Fruit fly (Drosophila melanogaster) whole organism, adult: ENCODE data around the gene CG13901.
A peak's percentile ranks its signal among the peaks of the same experiment; 100 is the strongest.
"Not testable (repeated sequence)": the region's sequence is repeated elsewhere in the genome, so short reads cannot be mapped to it uniquely, and the experiment has no call there.

Experiments used
- CG11617 ChIP-seq: fragments of 200-800 bp; sonication (Bioruptor generic); optimal IDR thresholded peaks from 2 replicates; lab custom pipeline; 2017; ENCODE audit warnings: mild to moderate bottlenecking, missing biosample characterization, missing genetic modification reagents, missing genetic modification characterization
- CG12768 ChIP-seq: fragments of 200-800 bp; sonication (Bioruptor generic); optimal IDR thresholded peaks from 2 replicates; lab custom pipeline; 2017; ENCODE audit warnings: missing biosample characterization, missing genetic modification characterization, mild to moderate bottlenecking, moderate library complexity, missing genetic modification reagents
- CG14711 ChIP-seq: fragments of 200-800 bp; sonication (Bioruptor generic); optimal IDR thresholded peaks from 2 replicates; lab custom pipeline; 2018; ENCODE audit warnings: missing biosample characterization, mild to moderate bottlenecking, missing genetic modification characterization, moderate library complexity
- CG1620 ChIP-seq: fragments of 200-800 bp; sonication (Bioruptor generic); optimal IDR thresholded peaks from 2 replicates; lab custom pipeline; 2016; ENCODE audit warnings: missing biosample characterization, missing genetic modification characterization
- CG33017 ChIP-seq: fragments of 200-800 bp; sonication (Bioruptor generic); optimal IDR thresholded peaks from 2 replicates; lab custom pipeline; 2018; ENCODE audit warnings: missing biosample characterization, mild to moderate bottlenecking, missing genetic modification characterization, moderate library complexity
- CG5204 ChIP-seq: fragments of 200-800 bp; sonication (Bioruptor generic); optimal IDR thresholded peaks from 2 replicates; lab custom pipeline; 2016; ENCODE audit warnings: missing biosample characterization, missing genetic modification characterization
- CG7045 ChIP-seq: fragments of 200-800 bp; sonication (Bioruptor generic); optimal IDR thresholded peaks from 2 replicates; lab custom pipeline; 2017; ENCODE audit warnings: missing biosample characterization, mild to moderate bottlenecking, missing genetic modification characterization
- CG7101 ChIP-seq: fragments of 200-800 bp; sonication (Bioruptor generic); optimal IDR thresholded peaks from 2 replicates; lab custom pipeline; 2018; ENCODE audit warnings: missing biosample characterization, mild to moderate bottlenecking, missing genetic modification characterization, moderate library complexity
- Clk ChIP-seq: fragments of 200-800 bp; sonication (Bioruptor generic); optimal IDR thresholded peaks from 2 replicates; lab custom pipeline; 2017; ENCODE audit warnings: missing biosample characterization, missing genetic modification characterization
- Crg-1 ChIP-seq: fragments of 200-800 bp; sonication (Bioruptor generic); optimal IDR thresholded peaks from 2 replicates; lab custom pipeline; 2016; ENCODE audit warnings: missing biosample characterization, missing genetic modification characterization
- Hr96 ChIP-seq: fragments of 200-800 bp; sonication (Bioruptor generic); optimal IDR thresholded peaks from 2 replicates; lab custom pipeline; 2016; ENCODE audit warnings: missing biosample characterization, missing genetic modification characterization
- Mnt ChIP-seq: fragments of 200-800 bp; sonication (Bioruptor generic); optimal IDR thresholded peaks from 2 replicates; lab custom pipeline; 2016; ENCODE audit warnings: missing biosample characterization, mild to moderate bottlenecking, missing genetic modification characterization
- bab1 ChIP-seq: fragments of 200-800 bp; sonication (Bioruptor generic); optimal IDR thresholded peaks from 3 replicates; lab custom pipeline; 2019; ENCODE audit warnings: missing biosample characterization, mild to moderate bottlenecking, missing genetic modification characterization, moderate library complexity
- cic ChIP-seq: fragments of 200-800 bp; sonication (Bioruptor generic); optimal IDR thresholded peaks from 2 replicates; lab custom pipeline; 2017; ENCODE audit warnings: missing biosample characterization, mild to moderate bottlenecking, missing genetic modification characterization, moderate library complexity
- cnc ChIP-seq, 2 experiments: fragments of >200 bp; optimal IDR thresholded peaks; 2 replicates each; lab custom pipeline; 2017
- kay ChIP-seq: fragments of 200-800 bp; sonication (Bioruptor generic); peaks from one replicate; lab custom pipeline; 2016; ENCODE audit warnings: missing biosample characterization, missing genetic modification characterization, borderline replicate concordance
- ovo ChIP-seq: fragments of 200-800 bp; sonication (Bioruptor generic); optimal IDR thresholded peaks from 2 replicates; lab custom pipeline; 2016; ENCODE audit warnings: missing biosample characterization, missing genetic modification characterization
- pad ChIP-seq: fragments of 200-800 bp; sonication (Bioruptor generic); optimal IDR thresholded peaks from 3 replicates; lab custom pipeline; 2017; ENCODE audit warnings: missing biosample characterization, missing genetic modification characterization, mild to moderate bottlenecking, moderate library complexity, missing genetic modification reagents
- tj ChIP-seq: fragments of 200-800 bp; sonication (Bioruptor generic); optimal IDR thresholded peaks from 3 replicates; lab custom pipeline; 2017; ENCODE audit warnings: missing biosample characterization, mild to moderate bottlenecking, missing genetic modification characterization, moderate library complexity
- toe ChIP-seq: fragments of 200-800 bp; sonication (Bioruptor generic); optimal IDR thresholded peaks from 2 replicates; lab custom pipeline; 2016; ENCODE audit warnings: missing biosample characterization, missing genetic modification characterization

CG13901 gene

dm6 chr3L:871713-872112, 34.1 kb upstream of the CG13901 start, which contains the start of gene Usp10:
Gene Usp10, plus strand, starts transcription at chr3L:871899.
- TF ChIP-seq toe (GFP tag; lab: Kevin White, UChicago) (no peak), CG7045 (GFP tag; lab: Kevin White, UChicago) (no peak), CG14711 (tag; lab: Kevin White, UChicago) (peak; percentile 99), bab1 (GFP tag; lab: Kevin White, UChicago) (peak; percentile 19), CG1620 (GFP tag; lab: Kevin White, UChicago) (no peak), cic (GFP tag; lab: Kevin White, UChicago) (peak; percentile 43), CG12768 (GFP tag; lab: Kevin White, UChicago) (no peak), Mnt (GFP tag; lab: Kevin White, UChicago) (peak; percentile 48), Clk (no peak), kay (GFP tag; lab: Kevin White, UChicago) (no peak), cnc (optimal IDR thresholded peaks at IDR 0.05; lab: Kevin White, UChicago) (peak; percentile 60 to 92), CG11617 (GFP tag; lab: Kevin White, UChicago) (no peak), tj (GFP tag; lab: Kevin White, UChicago) (peak; percentile 53), Hr96 (no peak), CG33017 (tag; lab: Kevin White, UChicago) (no peak), CG7101 (tag; lab: Kevin White, UChicago) (no peak), Crg-1 (GFP tag; lab: Kevin White, UChicago) (no peak), pad (GFP tag; lab: Kevin White, UChicago) (no peak), ovo (GFP tag; lab: Kevin White, UChicago) (no peak), CG5204 (GFP tag; lab: Kevin White, UChicago) (no peak)

dm6 chr3L:868800-869199, 31.2 kb upstream of the CG13901 start:
- TF ChIP-seq cnc (optimal IDR thresholded peaks at IDR 0.05; lab: Kevin White, UChicago) (no peak), CG7101 (tag; lab: Kevin White, UChicago) (no peak), pad (GFP tag; lab: Kevin White, UChicago) (no peak), Crg-1 (GFP tag; lab: Kevin White, UChicago) (no peak), CG14711 (tag; lab: Kevin White, UChicago) (no peak), cic (GFP tag; lab: Kevin White, UChicago) (no peak), CG33017 (tag; lab: Kevin White, UChicago) (no peak), Mnt (GFP tag; lab: Kevin White, UChicago) (no peak), bab1 (GFP tag; lab: Kevin White, UChicago) (no peak), CG12768 (GFP tag; lab: Kevin White, UChicago) (no peak), Hr96 (no peak), CG5204 (GFP tag; lab: Kevin White, UChicago) (no peak), tj (GFP tag; lab: Kevin White, UChicago) (no peak), ovo (GFP tag; lab: Kevin White, UChicago) (no peak), CG11617 (GFP tag; lab: Kevin White, UChicago) (no peak), Clk (no peak), CG7045 (GFP tag; lab: Kevin White, UChicago) (no peak), CG1620 (GFP tag; lab: Kevin White, UChicago) (no peak), kay (GFP tag; lab: Kevin White, UChicago) (no peak), toe (GFP tag; lab: Kevin White, UChicago) (no peak)

dm6 chr3L:865096-865495, 27.5 kb upstream of the CG13901 start, which contains the start of gene CG12502:
Gene CG12502, plus strand, starts transcription at chr3L:865396.
- TF ChIP-seq CG1620 (GFP tag; lab: Kevin White, UChicago); ovo (GFP tag; lab: Kevin White, UChicago); Clk: not testable (repeated sequence)

dm6 chr3L:857063-858015, 19.7 kb upstream of the CG13901 start, which contains the start of gene dpr20:
Gene dpr20, minus strand, starts transcription at chr3L:857248.
- TF ChIP-seq Crg-1 (GFP tag; lab: Kevin White, UChicago) (no peak), CG1620 (GFP tag; lab: Kevin White, UChicago) (no peak), tj (GFP tag; lab: Kevin White, UChicago) (no peak), ovo (GFP tag; lab: Kevin White, UChicago) (no peak), cnc (optimal IDR thresholded peaks at IDR 0.05; lab: Kevin White, UChicago) (no peak), CG12768 (GFP tag; lab: Kevin White, UChicago) (peak; percentile 91), cic (GFP tag; lab: Kevin White, UChicago) (no peak), Clk (peak; percentile 82), CG5204 (GFP tag; lab: Kevin White, UChicago) (peak; percentile 84), CG11617 (GFP tag; lab: Kevin White, UChicago) (peak; percentile 10), pad (GFP tag; lab: Kevin White, UChicago) (peak; percentile 92), CG7045 (GFP tag; lab: Kevin White, UChicago) (peak; percentile 83), Hr96 (peak; percentile 88), CG14711 (tag; lab: Kevin White, UChicago) (peak; percentile 81), CG7101 (tag; lab: Kevin White, UChicago) (peak; percentile 85), kay (GFP tag; lab: Kevin White, UChicago) (no peak), Mnt (GFP tag; lab: Kevin White, UChicago) (peak; percentile 8), bab1 (GFP tag; lab: Kevin White, UChicago) (no peak), toe (GFP tag; lab: Kevin White, UChicago) (peak; percentile 93), CG33017 (tag; lab: Kevin White, UChicago) (peak; percentile 87)

- TF ChIP-seq CG1620 (GFP tag; lab: Kevin White, UChicago) (no peak), kay (GFP tag; lab: Kevin White, UChicago) (no peak), CG14711 (tag; lab: Kevin White, UChicago) (no peak), CG11617 (GFP tag; lab: Kevin White, UChicago) (no peak), ovo (GFP tag; lab: Kevin White, UChicago) (no peak)
Measured at dm6 chr3L:852267-852666, 14.6 kb upstream of the CG13901 start.
